In genomic region chr2L:15056359-15057220, dm6 we compare ENCODE assay signal across 1 fruit fly cellular context.
TF ChIP-seq lines count a peak whose summit lies in the region.

No protein-coding gene starts in this region.

TF ChIP-seq in whole organism, embryonic, 481 proteins besides CTCF, POLR2A, EP300 and RAD21 (continued from another document and continues in another):
- TF ChIP-seq slbo (GFP tag; IDR thresholded peaks at IDR 0.05; lab: Robert Waterston, UW) (peak; percentile 61), Abd-B (GFP tag; optimal IDR thresholded peaks at IDR 0.05; lab: Kevin White, UChicago) (peak; percentile 31), CG6654 (GFP tag; optimal IDR thresholded peaks at IDR 0.05; lab: Kevin White, UChicago) (peak; percentile 44), bbx (GFP tag; IDR thresholded peaks at IDR 0.05; lab: Robert Waterston, UW; ENCODE audit: partially characterized antibody) (no peak), unpg (GFP tag; optimal IDR thresholded peaks at IDR 0.05; lab: Kevin White, UChicago) (peak; percentile 77), dimm (GFP tag; IDR thresholded peaks at IDR 0.05; lab: Robert Waterston, UW) (no peak), Hmr (GFP tag; optimal IDR thresholded peaks at IDR 0.05; lab: Kevin White, UChicago) (peak; percentile 68), CG12391 (tag; optimal IDR thresholded peaks at IDR 0.05; lab: Kevin White, UChicago) (peak; percentile 86), dati (GFP tag; IDR thresholded peaks at IDR 0.05; lab: Robert Waterston, UW) (no peak), C15 (GFP tag; IDR thresholded peaks at IDR 0.05; lab: Robert Waterston, UW) (no peak), ems (GFP tag; optimal IDR thresholded peaks at IDR 0.05; lab: Kevin White, UChicago) (peak; percentile 41), Rfx (GFP tag; IDR thresholded peaks at IDR 0.05; lab: Robert Waterston, UW) (peak; percentile 64), Hey (tag; optimal IDR thresholded peaks at IDR 0.05; lab: Kevin White, UChicago) (no peak), CG5953 (GFP tag; IDR thresholded peaks at IDR 0.05; lab: Robert Waterston, UW) (peak; percentile 40), disco-r (GFP tag; optimal IDR thresholded peaks at IDR 0.05; lab: Kevin White, UChicago) (no peak), CG18619 (GFP tag; optimal IDR thresholded peaks at IDR 0.05; lab: Kevin White, UChicago) (peak; percentile 51), CG17361 (GFP tag; IDR thresholded peaks at IDR 0.05; lab: Robert Waterston, UW) (peak; percentile 95), fu2 (GFP tag; optimal IDR thresholded peaks at IDR 0.05; lab: Kevin White, UChicago) (no peak), otp (GFP tag; IDR thresholded peaks at IDR 0.05; lab: Robert Waterston, UW) (peak; percentile 67; the same call in 1 of the 3 replicates), pita (GFP tag; optimal IDR thresholded peaks at IDR 0.05; lab: Kevin White, UChicago) (no peak), gem (tag; optimal IDR thresholded peaks at IDR 0.05; lab: Kevin White, UChicago) (peak; percentile 88), schlank (tag; optimal IDR thresholded peaks at IDR 0.05; lab: Kevin White, UChicago) (no peak), sim (GFP tag; IDR thresholded peaks at IDR 0.05; lab: Robert Waterston, UW) (no peak; the same call in 1 of the 2 replicates), CG2120 (GFP tag; optimal IDR thresholded peaks at IDR 0.05; lab: Kevin White, UChicago) (peak; percentile 31), CG12769 (tag; optimal IDR thresholded peaks at IDR 0.05; lab: Kevin White, UChicago) (no peak), CG18011 (GFP tag; optimal IDR thresholded peaks at IDR 0.05; lab: Kevin White, UChicago) (no peak), mirr (GFP tag; optimal IDR thresholded peaks at IDR 0.05; lab: Kevin White, UChicago) (no peak), crol (GFP tag; IDR thresholded peaks at IDR 0.05; lab: Robert Waterston, UW) (peak; percentile 97), Oaz (GFP tag; IDR thresholded peaks at IDR 0.05; lab: Robert Waterston, UW) (0 out of 2 replicates have a peak, but pooled peaks have one; percentile 43), CG3726 (GFP tag; IDR thresholded peaks at IDR 0.05; lab: Robert Waterston, UW) (peak; percentile 73; the same call in 1 of the 3 replicates), lov (optimal IDR thresholded peaks at IDR 0.05; lab: Kevin White, UChicago) (no peak), lov (GFP tag; IDR thresholded peaks at IDR 0.05; lab: Robert Waterston, UW) (0 out of 3 replicates have a peak, but pooled peaks have one; percentile 49), Fer3 (tag; optimal IDR thresholded peaks at IDR 0.05; lab: Kevin White, UChicago) (peak; percentile 58), Ravus (GFP tag; IDR thresholded peaks at IDR 0.05; lab: Robert Waterston, UW) (peak; percentile 10; the same call in 1 of the 2 replicates), sima (GFP tag; optimal IDR thresholded peaks at IDR 0.05; lab: Kevin White, UChicago) (no peak), CG42726 (GFP tag; IDR thresholded peaks at IDR 0.05; lab: Robert Waterston, UW; ENCODE audit: partially characterized antibody) (no peak), psq (GFP tag; optimal IDR thresholded peaks at IDR 0.05; lab: Kevin White, UChicago) (peak; percentile 37), CG10565 (GFP tag; optimal IDR thresholded peaks at IDR 0.05; lab: Kevin White, UChicago) (no peak), sd (tag; optimal IDR thresholded peaks at IDR 0.05; lab: Kevin White, UChicago) (peak; percentile 27), CG14860 (GFP tag; IDR thresholded peaks at IDR 0.05; lab: Robert Waterston, UW; ENCODE audit: partially characterized antibody) (no peak), mam (GFP tag; optimal IDR thresholded peaks at IDR 0.05; lab: Kevin White, UChicago) (peak; percentile 8), CG17912 (GFP tag; optimal IDR thresholded peaks at IDR 0.05; lab: Kevin White, UChicago) (no peak), D19B (GFP tag; optimal IDR thresholded peaks at IDR 0.05; lab: Kevin White, UChicago) (peak; percentile 18), CG18764 (GFP tag; optimal IDR thresholded peaks at IDR 0.05; lab: Kevin White, UChicago) (peak; percentile 44), zfh1 (GFP tag; IDR thresholded peaks at IDR 0.05; lab: Robert Waterston, UW) (peak; percentile 80), row (GFP tag; IDR thresholded peaks at IDR 0.05; lab: Robert Waterston, UW) (peak; percentile 75), Dref (GFP tag; IDR thresholded peaks at IDR 0.05; lab: Robert Waterston, UW) (no peak), Six4 (GFP tag; optimal IDR thresholded peaks at IDR 0.05; lab: Kevin White, UChicago) (peak; percentile 82), CG5245 (GFP tag; optimal IDR thresholded peaks at IDR 0.05; lab: Kevin White, UChicago) (peak; percentile 75), tll (GFP tag; optimal IDR thresholded peaks at IDR 0.05; lab: Kevin White, UChicago) (peak in 1 of 2 experiments; percentile 18), eve (GFP tag; optimal IDR thresholded peaks at IDR 0.05; lab: Kevin White, UChicago) (peak in 1 of 2 experiments; percentile 88), ewg (GFP tag; optimal IDR thresholded peaks at IDR 0.05; lab: Kevin White, UChicago) (peak; percentile 52), Nf-YA (GFP tag; IDR thresholded peaks at IDR 0.05; lab: Robert Waterston, UW) (no peak), CG31441 (GFP tag; IDR thresholded peaks at IDR 0.05; lab: Robert Waterston, UW) (peak; percentile 89), TFAM (GFP tag; optimal IDR thresholded peaks at IDR 0.05; lab: Kevin White, UChicago) (peak; percentile 11), bowl (GFP tag; IDR thresholded peaks at IDR 0.05; lab: Robert Waterston, UW) (no peak), Fer2 (tag; optimal IDR thresholded peaks at IDR 0.05; lab: Kevin White, UChicago) (peak; percentile 14), CG16813 (GFP tag; IDR thresholded peaks at IDR 0.05; lab: Robert Waterston, UW; ENCODE audit: partially characterized antibody) (no peak), hb (GFP tag; IDR thresholded peaks at IDR 0.05; lab: Robert Waterston, UW; ENCODE audit: partially characterized antibody) (no peak), tio (GFP tag; optimal IDR thresholded peaks at IDR 0.05; lab: Kevin White, UChicago) (peak; percentile 83), Spps (tag; optimal IDR thresholded peaks at IDR 0.05; lab: Kevin White, UChicago) (peak; percentile 68), CG1233 (GFP tag; optimal IDR thresholded peaks at IDR 0.05; lab: Kevin White, UChicago) (peak; percentile 75), ttk (GFP tag; IDR thresholded peaks at IDR 0.05; lab: Robert Waterston, UW) (peak; percentile 72), nom (GFP tag; optimal IDR thresholded peaks at IDR 0.05; lab: Kevin White, UChicago) (peak; percentile 75), cwo (GFP tag; optimal IDR thresholded peaks at IDR 0.05; lab: Kevin White, UChicago) (peak; percentile 56), Meics (GFP tag; optimal IDR thresholded peaks at IDR 0.05; lab: Kevin White, UChicago) (peak; percentile 74), gro (GFP tag; optimal IDR thresholded peaks at IDR 0.05; lab: Kevin White, UChicago) (no peak), Taf1 (GFP tag; IDR thresholded peaks at IDR 0.05; lab: Robert Waterston, UW) (no peak), CG32532 (GFP tag; IDR thresholded peaks at IDR 0.05; lab: Robert Waterston, UW) (peak; percentile 57; the same call in 1 of the 2 replicates), odd (GFP tag; optimal IDR thresholded peaks at IDR 0.05; lab: Kevin White, UChicago) (peak; percentile 67), Dek (tag; optimal IDR thresholded peaks at IDR 0.05; lab: Kevin White, UChicago) (peak; percentile 41), klu (GFP tag; IDR thresholded peaks at IDR 0.05; lab: Robert Waterston, UW) (peak; percentile 64; the same call in 1 of the 2 replicates), Sry-β (GFP tag; optimal IDR thresholded peaks at IDR 0.05; lab: Kevin White, UChicago) (peak; percentile 21), org-1 (GFP tag; optimal IDR thresholded peaks at IDR 0.05; lab: Kevin White, UChicago) (peak; percentile 67), sisA (GFP tag; IDR thresholded peaks at IDR 0.05; lab: Robert Waterston, UW) (peak; percentile 77), Gug (GFP tag; IDR thresholded peaks at IDR 0.05; lab: Robert Waterston, UW) (peak; percentile 35; the same call in 1 of the 4 replicates), Adf1 (GFP tag; IDR thresholded peaks at IDR 0.05; lab: Robert Waterston, UW) (peak; percentile 23; the same call in 1 of the 2 replicates), CG8359 (GFP tag; optimal IDR thresholded peaks at IDR 0.05; lab: Kevin White, UChicago; ENCODE audit: borderline replicate concordance) (peak; percentile 52), HmgZ (tag; optimal IDR thresholded peaks at IDR 0.05; lab: Kevin White, UChicago) (no peak), bsh (GFP tag; optimal IDR thresholded peaks at IDR 0.05; lab: Kevin White, UChicago) (peak; percentile 57 to 76), CG14014 (GFP tag; IDR thresholded peaks at IDR 0.05; lab: Robert Waterston, UW) (peak; percentile 54; the same call in 1 of the 2 replicates), ERR (GFP tag; optimal IDR thresholded peaks at IDR 0.05; lab: Kevin White, UChicago) (no peak), CG9797 (GFP tag; optimal IDR thresholded peaks at IDR 0.05; lab: Kevin White, UChicago) (no peak), CG6254 (GFP tag; optimal IDR thresholded peaks at IDR 0.05; lab: Kevin White, UChicago) (peak; percentile 64), Lim3 (GFP tag; IDR thresholded peaks at IDR 0.05; lab: Robert Waterston, UW) (no peak), CG3838 (GFP tag; optimal IDR thresholded peaks at IDR 0.05; lab: Kevin White, UChicago) (no peak), CG8765 (GFP tag; IDR thresholded peaks at IDR 0.05; lab: Robert Waterston, UW) (peak; percentile 47; the same call in 1 of the 2 replicates), caup (GFP tag; optimal IDR thresholded peaks at IDR 0.05; lab: Kevin White, UChicago; ENCODE audit: severe bottlenecking) (peak; percentile 55), fru (optimal IDR thresholded peaks at IDR 0.05; lab: Kevin White, UChicago) (no peak), chm (GFP tag; IDR thresholded peaks at IDR 0.05; lab: Robert Waterston, UW) (peak; percentile 38), CG8281 (tag; optimal IDR thresholded peaks at IDR 0.05; lab: Kevin White, UChicago) (peak; percentile 55), nmo (GFP tag; optimal IDR thresholded peaks at IDR 0.05; lab: Kevin White, UChicago) (peak; percentile 91), Dll (GFP tag; IDR thresholded peaks at IDR 0.05; lab: Robert Waterston, UW; ENCODE audit: partially characterized antibody) (no peak), dysf (GFP tag; IDR thresholded peaks at IDR 0.05; lab: Robert Waterston, UW) (peak; percentile 78; the same call in 2 of the 3 replicates), CG8924 (tag; optimal IDR thresholded peaks at IDR 0.05; lab: Kevin White, UChicago) (peak; percentile 65), Sox100B (GFP tag; optimal IDR thresholded peaks at IDR 0.05; lab: Kevin White, UChicago) (peak; percentile 80), CG4730 (GFP tag; IDR thresholded peaks at IDR 0.05; lab: Robert Waterston, UW) (0 out of 2 replicates have a peak, but pooled peaks have one; percentile 37), Pdp1 (GFP tag; optimal IDR thresholded peaks at IDR 0.05; lab: Kevin White, UChicago) (peak; percentile 26 to 48), CG17186 (GFP tag; optimal IDR thresholded peaks at IDR 0.05; lab: Kevin White, UChicago) (no peak), CG30431 (GFP tag; optimal IDR thresholded peaks at IDR 0.05; lab: Kevin White, UChicago) (peak; percentile 51), lmd (GFP tag; IDR thresholded peaks at IDR 0.05; lab: Robert Waterston, UW) (peak; percentile 77), lbe (GFP tag; optimal IDR thresholded peaks at IDR 0.05; lab: Kevin White, UChicago) (peak; percentile 59), CG15073 (GFP tag; optimal IDR thresholded peaks at IDR 0.05; lab: Kevin White, UChicago) (no peak), vvl (GFP tag; IDR thresholded peaks at IDR 0.05; lab: Robert Waterston, UW) (peak; percentile 88), kah (GFP tag; optimal IDR thresholded peaks at IDR 0.05; lab: Kevin White, UChicago) (peak; percentile 41), gcm2 (GFP tag; optimal IDR thresholded peaks at IDR 0.05; lab: Kevin White, UChicago) (peak; percentile 22), tx (GFP tag; optimal IDR thresholded peaks at IDR 0.05; lab: Kevin White, UChicago) (peak; percentile 3), rib (GFP tag; IDR thresholded peaks at IDR 0.05; lab: Robert Waterston, UW) (no peak), crp (GFP tag; optimal IDR thresholded peaks at IDR 0.05; lab: Kevin White, UChicago) (peak in 1 of 2 experiments; percentile 16), tup (GFP tag; optimal IDR thresholded peaks at IDR 0.05; lab: Kevin White, UChicago) (no peak), Awh (GFP tag; IDR thresholded peaks at IDR 0.05; lab: Robert Waterston, UW) (0 out of 2 replicates have a peak, but pooled peaks have one; percentile 56), MBD-R2 (GFP tag; IDR thresholded peaks at IDR 0.05; lab: Robert Waterston, UW) (no peak; the same call in 1 of the 2 replicates), prd (optimal IDR thresholded peaks at IDR 0.05; lab: Kevin White, UChicago) (no peak), prd (GFP tag; IDR thresholded peaks at IDR 0.05; lab: Robert Waterston, UW) (peak; percentile 80), CG14050 (GFP tag; IDR thresholded peaks at IDR 0.05; lab: Robert Waterston, UW) (peak; percentile 69), CG12104 (GFP tag; optimal IDR thresholded peaks at IDR 0.05; lab: Kevin White, UChicago) (peak; percentile 75), CG7271 (tag; optimal IDR thresholded peaks at IDR 0.05; lab: Kevin White, UChicago) (peak; percentile 44), stc (GFP tag; IDR thresholded peaks at IDR 0.05; lab: Robert Waterston, UW) (peak; percentile 55; the same call in 1 of the 2 replicates), CG15696 (tag; optimal IDR thresholded peaks at IDR 0.05; lab: Kevin White, UChicago) (peak; percentile 79), ftz-f1 (GFP tag; optimal IDR thresholded peaks at IDR 0.05; lab: Kevin White, UChicago) (peak; percentile 37), CG31224 (GFP tag; IDR thresholded peaks at IDR 0.05; lab: Robert Waterston, UW) (peak; percentile 40; the same call in 1 of the 2 replicates), B-H1 (GFP tag; IDR thresholded peaks at IDR 0.05; lab: Robert Waterston, UW) (peak; percentile 58; the same call in 2 of the 3 replicates), Ets65A (GFP tag; lab: Kevin White, UChicago) (peak; percentile 89), insv (GFP tag; optimal IDR thresholded peaks at IDR 0.05; lab: Kevin White, UChicago) (no peak), CG12942 (GFP tag; optimal IDR thresholded peaks at IDR 0.05; lab: Kevin White, UChicago) (peak; percentile 69), lab (GFP tag; optimal IDR thresholded peaks at IDR 0.05; lab: Kevin White, UChicago) (peak; percentile 72), CG33213 (GFP tag; optimal IDR thresholded peaks at IDR 0.05; lab: Kevin White, UChicago) (no peak), hth (optimal IDR thresholded peaks at IDR 0.05; lab: Kevin White, UChicago) (no peak), grau (tag; optimal IDR thresholded peaks at IDR 0.05; lab: Kevin White, UChicago) (peak; percentile 68), danr (GFP tag; IDR thresholded peaks at IDR 0.05; lab: Robert Waterston, UW) (peak; percentile 50; the same call in 1 of the 2 replicates)
